Fruit fly (Drosophila melanogaster) whole organism: ENCODE measurements around the gene wake.

Experiments
- CG8478 ChIP-seq: fragments of >200 bp; optimal IDR thresholded peaks from 2 replicates; lab custom pipeline; 2018; ENCODE audit warnings: inconsistent platforms
- Dll ChIP-seq: fragments of >200 bp; optimal IDR thresholded peaks from 2 replicates; lab custom pipeline; 2017
- EcR ChIP-seq, 2 experiments: fragments of >200 bp; optimal IDR thresholded peaks; 2 replicates each; lab custom pipeline; 2017; ENCODE audit warnings: missing biosample characterization in 2 of 2, missing genetic modification characterization in 2 of 2, missing genetic modification reagents in 2 of 2
- pan ChIP-seq: fragments of >200 bp; optimal IDR thresholded peaks from 2 replicates; lab custom pipeline; 2017
- psq ChIP-seq: fragments of >200 bp; optimal IDR thresholded peaks from 2 replicates; lab custom pipeline; 2017
- usp ChIP-seq: fragments of >200 bp; optimal IDR thresholded peaks from 2 replicates; lab custom pipeline; 2017; ENCODE audit warnings: missing biosample characterization, missing genetic modification characterization, mixed read lengths

- TF ChIP-seq CG8478 (lab: Kevin White, UChicago) (no peak), psq (lab: Kevin White, UChicago) (no peak), pan (lab: Kevin White, UChicago) (no peak), usp (GFP tag; lab: Kevin White, UChicago) (no peak), EcR (GFP tag; optimal IDR thresholded peaks at IDR 0.05; lab: Kevin White, UChicago) (no peak), Dll (lab: Kevin White, UChicago) (no peak)
These were observed 13.9 kb upstream of the wake start for dm6 chr3R:22625514-22626333.
